Worm (Caenorhabditis elegans): ENCODE measurements around the gene C54F6.17.

Gene C54F6.17

ce11 chrV:7575563-7575962 lies 48.3 kb downstream of the C54F6.17 start, which contains the start of the genes snu-66 and ints-9:
Gene snu-66 (minus strand): TSS chrV:7575670.
Gene ints-9 (plus strand): TSS chrV:7575802.
- TF ChIP-seq pha-4 (tag; optimal IDR thresholded peaks at IDR 0.05) (peak; percentile 32), hlh-1 (tag; optimal IDR thresholded peaks at IDR 0.05) (peak; percentile 6), nhr-237 (tag; optimal IDR thresholded peaks at IDR 0.05) (no peak), ceh-83 (GFP tag; optimal IDR thresholded peaks at IDR 0.05) (no peak), snpc-4 (tag; optimal IDR thresholded peaks at IDR 0.05) (no peak), sem-2 (GFP tag; optimal IDR thresholded peaks at IDR 0.05) (no peak), ces-1 (GFP tag; optimal IDR thresholded peaks at IDR 0.05) (peak; percentile 67), mep-1 (tag; optimal IDR thresholded peaks at IDR 0.05) (peak; percentile 13)
